Fruit fly (Drosophila melanogaster) whole organism, larva: ENCODE results near the gene CG42578.
A peak's percentile ranks its signal among the peaks of the same experiment; 100 is the strongest.

ENCODE experiments used
- noc ChIP-seq: fragments of 200-800 bp; sonication (Bioruptor generic); optimal IDR thresholded peaks from 3 replicates; lab custom pipeline; 2019; ENCODE audit warnings: missing biosample characterization, mild to moderate bottlenecking, missing genetic modification characterization, moderate library complexity

CG42578 gene

dm6 chrX:20492672-20493071 is 46.5 kb downstream of the CG42578 start:
- TF ChIP-seq noc: no peak

dm6 chrX:20495117-20495516 is 48.9 kb downstream of the CG42578 start:
- no peak for TF ChIP-seq noc

- peak; percentile 23 for TF ChIP-seq noc
Measured at dm6 chrX:20495767-20496656, 49.8 kb downstream of the CG42578 start.
